Worm (Caenorhabditis elegans) whole organism, L1 larva: ENCODE data around the gene C07G1.15.

ENCODE experiments used
- C04F5.9 ChIP-seq: sonication (generic microtip); optimal IDR thresholded peaks from 2 replicates; lab custom pipeline; 2016; ENCODE audit warnings: missing genetic modification characterization, missing compliant biosample characterization
- C16A3.4 ChIP-seq: fragments of 150-350 bp; optimal IDR thresholded peaks from 2 replicates; lab custom pipeline; 2014; ENCODE audit warnings: missing biosample characterization, missing genetic modification characterization
- C34B4.2 ChIP-seq: sonication (generic microtip); optimal IDR thresholded peaks from 2 replicates; lab custom pipeline; 2017; ENCODE audit warnings: mild to moderate bottlenecking, missing genetic modification characterization, missing compliant biosample characterization
- F16B12.6 ChIP-seq: fragments of 150-350 bp; optimal IDR thresholded peaks from 2 replicates; lab custom pipeline; 2014; ENCODE audit warnings: missing biosample characterization, missing genetic modification characterization
- Y116A8C.19 ChIP-seq: sonication (generic microtip); optimal IDR thresholded peaks from 2 replicates; lab custom pipeline; 2016; ENCODE audit warnings: missing compliant biosample characterization, missing genetic modification characterization, borderline replicate concordance
- alr-1 ChIP-seq: fragments of 200-800 bp; sonication (Bioruptor generic); optimal IDR thresholded peaks from 2 replicates; lab custom pipeline; 2018; ENCODE audit warnings: borderline replicate concordance, mild to moderate bottlenecking, missing genetic modification characterization, missing compliant biosample characterization
- ama-1 ChIP-seq: fragments of 150-350 bp; optimal IDR thresholded peaks from 2 replicates; lab custom pipeline; 2014
- blmp-1 ChIP-seq: fragments of 150-350 bp; optimal IDR thresholded peaks from 2 replicates; lab custom pipeline; 2014; ENCODE audit warnings: missing biosample characterization, missing genetic modification characterization
- ceh-8 ChIP-seq: fragments of 200-800 bp; sonication (Bioruptor generic); optimal IDR thresholded peaks from 2 replicates; lab custom pipeline; 2018; ENCODE audit warnings: mild to moderate bottlenecking, missing genetic modification characterization, moderate library complexity, missing compliant biosample characterization
- ceh-82 ChIP-seq, 3 experiments: fragments of 150-350 bp in 1 of 3; sonication (generic microtip) in 2 of 3; optimal IDR thresholded peaks; 2 replicates each; lab custom pipeline; 2014 to 2017; ENCODE audit warnings: missing biosample characterization in 3 of 3, missing genetic modification characterization in 3 of 3
- ceh-90 ChIP-seq: sonication (generic microtip); optimal IDR thresholded peaks from 2 replicates; lab custom pipeline; 2016; ENCODE audit warnings: missing genetic modification characterization, missing compliant biosample characterization
- dsc-1 ChIP-seq: sonication (generic microtip); optimal IDR thresholded peaks from 2 replicates; lab custom pipeline; 2016; ENCODE audit warnings: mild to moderate bottlenecking, missing genetic modification characterization, missing compliant biosample characterization
- efl-1 ChIP-seq, 4 experiments: fragments of 150-350 bp; optimal IDR thresholded peaks in 3 of 4; peaks in 1 of 4; 1 replicate in 1 of 4; 2 replicates in 3 of 4; lab custom pipeline; 2014; ENCODE audit warnings: missing biosample characterization in 2 of 4, missing genetic modification characterization in 2 of 4, missing genetic modification reagents in 2 of 4
- egl-27 ChIP-seq, 2 experiments: fragments of 150-350 bp in 1 of 2; sonication (generic microtip); optimal IDR thresholded peaks; 3 replicates each; lab custom pipeline; 2017 to 2018; ENCODE audit warnings: missing biosample characterization in 2 of 2, missing genetic modification characterization in 2 of 2, missing genetic modification reagents in 2 of 2
- ets-5 ChIP-seq: fragments of 200-800 bp; sonication (Bioruptor generic); IDR thresholded peaks from 2 replicates; pipeline ENCODE4 v1.3.6; 2022; ENCODE audit warnings: missing genetic modification characterization, missing compliant biosample characterization
- fkh-8 ChIP-seq: sonication (generic microtip); optimal IDR thresholded peaks from 2 replicates; lab custom pipeline; 2016; ENCODE audit warnings: mild to moderate bottlenecking, missing genetic modification characterization, missing compliant biosample characterization
- fos-1 ChIP-seq: fragments of 150-350 bp; optimal IDR thresholded peaks from 2 replicates; lab custom pipeline; 2014; ENCODE audit warnings: missing biosample characterization, missing genetic modification characterization
- hlh-4 ChIP-seq: sonication (generic microtip); optimal IDR thresholded peaks from 2 replicates; lab custom pipeline; 2016; ENCODE audit warnings: mild to moderate bottlenecking, missing genetic modification characterization, missing compliant biosample characterization
- hpl-2 ChIP-seq: fragments of 150-350 bp; optimal IDR thresholded peaks from 2 replicates; lab custom pipeline; 2014; ENCODE audit warnings: missing biosample characterization, missing genetic modification reagents, missing genetic modification characterization
- isw-1 ChIP-seq: fragments of 200-800 bp; sonication (Bioruptor generic); IDR thresholded peaks from 2 replicates; pipeline ENCODE4 v1.3.6; 2022; ENCODE audit warnings: missing genetic modification characterization, missing compliant biosample characterization
- jun-1 ChIP-seq: fragments of 150-350 bp; optimal IDR thresholded peaks from 2 replicates; lab custom pipeline; 2014; ENCODE audit warnings: missing biosample characterization, missing genetic modification reagents, missing genetic modification characterization
- lin-35 ChIP-seq, 2 experiments: fragments of 150-350 bp; optimal IDR thresholded peaks; 2 replicates each; lab custom pipeline; 2014; ENCODE audit warnings: missing biosample characterization in 2 of 2, missing genetic modification characterization in 2 of 2, missing genetic modification reagents in 2 of 2
- lir-3 ChIP-seq: sonication (generic microtip); optimal IDR thresholded peaks from 2 replicates; lab custom pipeline; 2016; ENCODE audit warnings: mild to moderate bottlenecking, missing genetic modification characterization, moderate library complexity, missing compliant biosample characterization; ENCODE audit not compliant: poor library complexity
- lsy-2 ChIP-seq, 2 experiments: fragments of 150-350 bp; optimal IDR thresholded peaks; 2 replicates each; lab custom pipeline; 2014; ENCODE audit warnings: missing biosample characterization in 2 of 2, missing genetic modification characterization in 2 of 2
- mab-9 ChIP-seq: fragments of 200-800 bp; sonication (Bioruptor generic); IDR thresholded peaks from 2 replicates; pipeline ENCODE4 v1.3.6; 2022; ENCODE audit warnings: missing genetic modification reagents, missing genetic modification characterization, missing compliant biosample characterization
- mdl-1 ChIP-seq, 2 experiments: fragments of 150-350 bp; optimal IDR thresholded peaks; 2 replicates each; lab custom pipeline; 2014 to 2017; ENCODE audit warnings: missing biosample characterization in 2 of 2, missing genetic modification characterization in 2 of 2, inconsistent platforms in 1 of 2
- mef-2 ChIP-seq: fragments of 150-350 bp; optimal IDR thresholded peaks from 2 replicates; lab custom pipeline; 2014; ENCODE audit warnings: missing biosample characterization, missing genetic modification characterization
- nhr-20 ChIP-seq: sonication (generic microtip); optimal IDR thresholded peaks from 2 replicates; lab custom pipeline; 2016; ENCODE audit warnings: mild to moderate bottlenecking, missing genetic modification characterization, missing compliant biosample characterization
- nhr-237 ChIP-seq: fragments of 150-350 bp; optimal IDR thresholded peaks from 2 replicates; lab custom pipeline; 2014; ENCODE audit warnings: missing biosample characterization, missing genetic modification characterization
- nhr-47 ChIP-seq: sonication (generic microtip); optimal IDR thresholded peaks from 2 replicates; lab custom pipeline; 2016; ENCODE audit warnings: mild to moderate bottlenecking, missing genetic modification characterization, moderate library complexity, missing compliant biosample characterization
- pqm-1 ChIP-seq: sonication (generic microtip); optimal IDR thresholded peaks from 3 replicates; lab custom pipeline; 2017; ENCODE audit warnings: missing biosample characterization, missing genetic modification characterization
- snpc-4 ChIP-seq: fragments of 150-350 bp; optimal IDR thresholded peaks from 2 replicates; lab custom pipeline; 2014; ENCODE audit warnings: missing biosample characterization, missing genetic modification characterization
- snu-23 ChIP-seq: sonication (generic microtip); optimal IDR thresholded peaks from 2 replicates; lab custom pipeline; 2016; ENCODE audit warnings: missing genetic modification characterization, missing compliant biosample characterization
- sup-37 ChIP-seq: fragments of 200-800 bp; sonication (Bioruptor generic); optimal IDR thresholded peaks from 2 replicates; lab custom pipeline; 2018; ENCODE audit warnings: mild to moderate bottlenecking, missing genetic modification characterization, missing compliant biosample characterization
- swsn-7 ChIP-seq: sonication (generic microtip); optimal IDR thresholded peaks from 2 replicates; lab custom pipeline; 2016; ENCODE audit warnings: missing genetic modification characterization, missing compliant biosample characterization
- tbx-2 ChIP-seq: sonication (generic microtip); optimal IDR thresholded peaks from 2 replicates; lab custom pipeline; 2016; ENCODE audit warnings: missing genetic modification characterization, missing compliant biosample characterization
- unc-130 ChIP-seq: fragments of 150-350 bp; optimal IDR thresholded peaks from 2 replicates; lab custom pipeline; 2017; ENCODE audit warnings: missing biosample characterization, missing genetic modification characterization, inconsistent platforms
- unc-30 ChIP-seq: sonication (generic microtip); optimal IDR thresholded peaks from 2 replicates; lab custom pipeline; 2017; ENCODE audit warnings: missing biosample characterization, missing genetic modification characterization
- unc-86 ChIP-seq: sonication (generic microtip); optimal IDR thresholded peaks from 2 replicates; lab custom pipeline; 2016; ENCODE audit warnings: missing genetic modification characterization, missing compliant biosample characterization
- unc-98 ChIP-seq: fragments of 200-800 bp; sonication (Bioruptor generic); IDR thresholded peaks from 2 replicates; pipeline ENCODE4 v1.3.6; 2022; ENCODE audit warnings: missing genetic modification characterization, missing compliant biosample characterization
- zag-1 ChIP-seq: fragments of 150-350 bp; optimal IDR thresholded peaks from 2 replicates; lab custom pipeline; 2014; ENCODE audit warnings: missing biosample characterization, missing genetic modification characterization
- zip-4 ChIP-seq: fragments of 200-800 bp; sonication (Bioruptor generic); optimal IDR thresholded peaks from 2 replicates; lab custom pipeline; 2018; ENCODE audit warnings: mild to moderate bottlenecking, missing genetic modification characterization, moderate library complexity, missing compliant biosample characterization
- ztf-11 ChIP-seq, 2 experiments: sonication (generic microtip); optimal IDR thresholded peaks; 2 replicates each; lab custom pipeline; 2016 to 2017; ENCODE audit warnings: missing genetic modification characterization in 2 of 2, missing biosample characterization in 1 of 2, missing compliant biosample characterization in 1 of 2
- ztf-4 ChIP-seq: fragments of 150-350 bp; optimal IDR thresholded peaks from 2 replicates; lab custom pipeline; 2014; ENCODE audit warnings: missing biosample characterization, missing genetic modification characterization

Gene C07G1.15

DNA sequence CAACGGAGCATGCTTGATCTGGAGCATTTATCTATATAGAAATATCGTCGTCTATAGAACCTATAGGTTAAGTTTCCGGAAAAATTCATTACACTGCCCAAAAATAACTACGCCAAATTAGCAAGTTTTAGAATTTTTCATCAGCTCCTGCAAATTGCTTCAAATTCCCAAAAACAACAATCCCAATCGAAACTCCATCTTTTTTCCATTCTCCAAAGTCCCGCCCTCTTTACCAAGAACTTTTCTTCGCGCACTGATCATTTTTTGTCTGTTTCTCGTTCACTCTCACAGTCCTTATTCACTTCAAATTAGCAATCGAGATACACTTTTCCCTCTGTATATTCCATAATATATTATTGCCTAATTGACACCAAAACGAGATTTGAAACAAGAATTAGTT lies 36.5 kb downstream of the C07G1.15 start, which contains the start of gene svh-1:
Gene svh-1 (plus strand): TSS at position 301 of the 400 bp plus-strand sequence.
- no peak for TF ChIP-seq efl-1 (optimal IDR thresholded peaks at IDR 0.05; lab: Kevin White, UChicago)
- no peak for TF ChIP-seq efl-1 (GFP tag; optimal IDR thresholded peaks at IDR 0.05 in 1 of 2; lab: Kevin White, UChicago)
- TF ChIP-seq lir-3 (tag; lab: Kevin White, UChicago) = no peak
- TF ChIP-seq zip-4 (GFP tag; lab: Kevin White, UChicago) = no peak
- TF ChIP-seq C34B4.2 (tag; lab: Kevin White, UChicago) = no peak
- TF ChIP-seq ceh-8 = no peak
- TF ChIP-seq mef-2 (tag; lab: Kevin White, UChicago) = no peak
- TF ChIP-seq hlh-4 = no peak
- TF ChIP-seq mdl-1 (tag; optimal IDR thresholded peaks at IDR 0.05; lab: Kevin White, UChicago) = no peak
- no peak for TF ChIP-seq pqm-1 (tag; lab: Kevin White, UChicago)
- no peak for TF ChIP-seq unc-98 (GFP tag; lab: Robert Waterston, UW)
- no peak for TF ChIP-seq ets-5 (GFP tag; lab: Robert Waterston, UW)
- TF ChIP-seq swsn-7 = no peak

DNA sequence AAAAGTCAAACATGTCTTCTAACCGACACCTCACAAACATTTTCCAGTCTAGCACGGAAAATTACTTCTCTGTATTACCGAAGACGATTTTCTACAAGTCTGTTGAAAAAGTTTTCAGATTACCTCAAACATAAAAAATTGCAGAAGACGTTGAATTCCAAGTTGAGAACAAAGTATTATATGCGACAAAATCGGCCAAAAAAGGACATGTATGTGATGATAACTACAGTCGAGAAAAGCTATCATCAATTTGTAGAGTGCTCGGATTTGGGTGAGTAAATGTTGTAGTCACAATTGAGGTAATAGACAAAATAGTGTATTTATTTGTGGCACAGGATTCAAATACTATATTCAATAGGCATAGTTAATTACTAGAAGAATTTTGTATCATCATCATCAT lies 39.1 kb downstream of the C07G1.15 start:
- no peak for TF ChIP-seq unc-86
- no peak for TF ChIP-seq egl-27 (tag; optimal IDR thresholded peaks at IDR 0.05; lab: Kevin White, UChicago)
- TF ChIP-seq snu-23 (GFP tag; lab: Kevin White, UChicago) = no peak
- TF ChIP-seq tbx-2 = no peak
- no peak for TF ChIP-seq snpc-4 (tag; lab: Kevin White, UChicago)
- no peak for TF ChIP-seq alr-1
- no peak for TF ChIP-seq C16A3.4
- TF ChIP-seq sup-37 (GFP tag; lab: Kevin White, UChicago) = no peak
- no peak for TF ChIP-seq ztf-4 (tag; lab: Kevin White, UChicago)
- no peak for TF ChIP-seq fkh-8
- TF ChIP-seq fos-1 = no peak
- TF ChIP-seq nhr-20 = no peak
- no peak for TF ChIP-seq ceh-90 (tag; lab: Kevin White, UChicago)
- no peak for TF ChIP-seq pqm-1 (tag; lab: Kevin White, UChicago)
- TF ChIP-seq Y116A8C.19 (tag; lab: Kevin White, UChicago) = no peak
- TF ChIP-seq jun-1 = no peak
- no peak for TF ChIP-seq zag-1 (tag; lab: Kevin White, UChicago)
- no peak for TF ChIP-seq lsy-2 (tag; optimal IDR thresholded peaks at IDR 0.05; lab: Kevin White, UChicago)
- TF ChIP-seq hlh-4 = no peak
- TF ChIP-seq dsc-1 (tag; lab: Kevin White, UChicago) = no peak

DNA sequence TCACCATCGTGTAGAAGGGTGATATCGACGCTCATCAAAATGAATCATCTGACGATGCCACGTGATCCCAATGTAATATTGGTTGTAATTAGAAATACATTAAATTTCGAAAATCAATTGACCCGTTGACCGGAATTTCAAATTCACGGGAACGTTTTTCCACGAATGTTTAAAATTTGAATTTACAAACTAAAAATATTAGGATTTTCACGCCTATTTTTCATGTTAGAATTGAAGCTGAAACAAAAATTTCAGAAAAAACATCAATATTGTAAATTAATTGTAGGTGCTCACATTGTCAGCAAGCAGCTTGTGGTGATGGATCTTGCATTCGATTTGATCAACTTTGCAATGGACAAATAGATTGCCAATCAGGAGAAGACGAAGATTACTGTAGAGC lies 40.5 kb downstream of the C07G1.15 start, which contains the start of gene C07G1.6:
Gene C07G1.6 (minus strand): TSS at position 101 of the 400 bp plus-strand sequence.
- TF ChIP-seq ceh-8 (no peak), Y116A8C.19 (tag; lab: Kevin White, UChicago) (no peak), hpl-2 (GFP tag; lab: Kevin White, UChicago) (no peak), blmp-1 (tag; lab: Kevin White, UChicago) (no peak), nhr-47 (no peak), lin-35 (GFP tag; optimal IDR thresholded peaks at IDR 0.05; lab: Kevin White, UChicago) (no peak), mab-9 (GFP tag; lab: Robert Waterston, UW) (no peak), mef-2 (tag; lab: Kevin White, UChicago) (no peak)

DNA sequence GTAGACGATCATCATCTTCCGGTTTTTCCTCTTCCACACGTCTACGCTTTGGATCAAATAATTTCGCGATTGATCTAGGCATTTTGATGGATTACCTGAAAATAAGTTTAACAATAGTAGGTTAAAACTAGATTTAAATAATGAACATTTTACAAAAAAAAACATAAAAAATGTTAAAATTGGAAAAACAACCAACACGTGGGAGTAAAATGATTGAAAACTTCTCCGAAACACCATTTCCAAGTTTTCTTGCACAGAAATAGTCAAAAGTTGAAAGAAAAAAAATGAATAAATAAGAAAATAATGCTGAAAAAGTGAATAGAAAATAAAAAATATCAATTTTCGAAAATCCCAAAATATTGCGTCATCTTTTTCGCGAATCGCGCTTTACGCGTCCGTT lies 42.0 kb downstream of the C07G1.15 start, which contains the start of gene C07G1.7:
Gene C07G1.7 (minus strand): TSS at position 101 of the 400 bp plus-strand sequence.
- TF ChIP-seq ama-1 (lab: Kevin White, UChicago) = no peak
- no peak for TF ChIP-seq ztf-11 (tag; optimal IDR thresholded peaks at IDR 0.05; lab: Kevin White, UChicago)
- no peak for TF ChIP-seq ceh-8
- no peak for TF ChIP-seq hlh-4
- no peak for TF ChIP-seq ets-5 (GFP tag; lab: Robert Waterston, UW)
- no peak for TF ChIP-seq fkh-8
- TF ChIP-seq egl-27 (tag; optimal IDR thresholded peaks at IDR 0.05; lab: Kevin White, UChicago) = no peak
- no peak for TF ChIP-seq F16B12.6 (tag; lab: Kevin White, UChicago)
- TF ChIP-seq nhr-237 (tag; lab: Kevin White, UChicago) = no peak
- TF ChIP-seq ceh-82 (tag; optimal IDR thresholded peaks at IDR 0.05; lab: Kevin White, UChicago) = no peak
- no peak for TF ChIP-seq unc-30 (tag; lab: Kevin White, UChicago)
- TF ChIP-seq unc-130 = no peak
- no peak for TF ChIP-seq sup-37 (GFP tag; lab: Kevin White, UChicago)
- TF ChIP-seq C04F5.9 (tag; lab: Kevin White, UChicago) = no peak
- TF ChIP-seq isw-1 (GFP tag; lab: Robert Waterston, UW) = no peak
- TF ChIP-seq, all 84 proteins: peak for 0
